Fruit fly (Drosophila melanogaster): ENCODE measurements around the gene tal-AA.

The tal-AA gene

DNA sequence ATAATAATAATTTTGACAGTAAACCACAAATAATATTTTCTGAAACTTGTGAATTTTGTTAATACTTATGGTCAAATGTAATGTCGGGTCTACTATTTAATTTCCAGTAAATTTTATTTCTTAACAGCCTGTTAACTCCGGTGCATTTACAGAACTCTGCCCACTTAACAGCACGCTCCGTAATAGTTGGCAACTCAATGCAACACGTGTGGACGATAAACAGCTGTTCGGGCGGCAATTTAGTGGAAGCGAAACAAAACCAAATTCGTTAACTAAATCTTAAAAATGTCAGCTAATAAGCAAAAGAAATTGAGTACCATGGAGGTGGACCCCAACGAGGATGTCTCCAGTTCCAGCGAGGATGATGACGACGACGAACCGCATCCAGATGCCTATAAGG is 32.1 kb upstream of the tal-AA start, which contains the start of gene CG9286:
Gene CG9286, plus strand, starts transcription at position 196 of the 400 bp plus-strand sequence.
- TF ChIP-seq HLH54F (GFP tag; optimal IDR thresholded peaks at IDR 0.05) (no peak), zf30C (GFP tag; optimal IDR thresholded peaks at IDR 0.05) (peak; percentile 20), unc-4 (GFP tag; IDR thresholded peaks at IDR 0.05; ENCODE audit: partially characterized antibody) (peak; percentile 17; the same call in 1 of the 2 replicates), Neu2 (GFP tag; optimal IDR thresholded peaks at IDR 0.05; ENCODE audit: borderline replicate concordance) (peak; percentile 37), Hr39 (optimal IDR thresholded peaks at IDR 0.05) (no peak), CG4854 (GFP tag; optimal IDR thresholded peaks at IDR 0.05) (peak; percentile 69), CG17186 (GFP tag; optimal IDR thresholded peaks at IDR 0.05) (peak; percentile 6), HmgD (GFP tag; optimal IDR thresholded peaks at IDR 0.05) (no peak), CG12299 (tag; optimal IDR thresholded peaks at IDR 0.05) (no peak), twi (tag; optimal IDR thresholded peaks at IDR 0.05) (peak; percentile 40), MBD-R2 (GFP tag; IDR thresholded peaks at IDR 0.05) (peak; percentile 57; the same call in 1 of the 2 replicates), CG4360 (GFP tag; IDR thresholded peaks at IDR 0.05) (0 out of 2 replicates have a peak, but pooled peaks have one; percentile 15), CG13287 (GFP tag; IDR thresholded peaks at IDR 0.05; ENCODE audit: partially characterized antibody) (peak; percentile 30; the same call in 1 of the 2 replicates), CG34224 (GFP tag; IDR thresholded peaks at IDR 0.05; ENCODE audit: partially characterized antibody) (0 out of 3 replicates have a peak, but pooled peaks have one; percentile 21), pzg (GFP tag; optimal IDR thresholded peaks at IDR 0.05) (peak; percentile 33), Max (GFP tag; optimal IDR thresholded peaks at IDR 0.05) (peak; percentile 78), kah (GFP tag; optimal IDR thresholded peaks at IDR 0.05) (peak; percentile 85), CG2889 (GFP tag; IDR thresholded peaks at IDR 0.05) (no peak), dm (GFP tag; optimal IDR thresholded peaks at IDR 0.05) (peak; percentile 72), Gug (GFP tag; IDR thresholded peaks at IDR 0.05) (no peak), CG14965 (GFP tag; optimal IDR thresholded peaks at IDR 0.05; ENCODE audit: borderline replicate concordance) (no peak), ham (GFP tag; IDR thresholded peaks at IDR 0.05) (no peak), CG34422 (GFP tag; IDR thresholded peaks at IDR 0.05) (peak; percentile 42; the same call in 1 of the 3 replicates), stwl (tag; optimal IDR thresholded peaks at IDR 0.05) (peak; percentile 6), Dip3 (GFP tag; optimal IDR thresholded peaks at IDR 0.05) (no peak), scrt (GFP tag; optimal IDR thresholded peaks at IDR 0.05) (peak; percentile 34), C15 (GFP tag; IDR thresholded peaks at IDR 0.05) (no peak), MESR4 (GFP tag; optimal IDR thresholded peaks at IDR 0.05) (peak; percentile 14), BtbVII (GFP tag; optimal IDR thresholded peaks at IDR 0.05) (no peak), cwo (GFP tag; optimal IDR thresholded peaks at IDR 0.05) (peak; percentile 80), CG1233 (GFP tag; optimal IDR thresholded peaks at IDR 0.05) (no peak), sima (GFP tag; optimal IDR thresholded peaks at IDR 0.05) (no peak), crp (GFP tag; optimal IDR thresholded peaks at IDR 0.05) (peak in 1 of 2 experiments; percentile 83)

DNA sequence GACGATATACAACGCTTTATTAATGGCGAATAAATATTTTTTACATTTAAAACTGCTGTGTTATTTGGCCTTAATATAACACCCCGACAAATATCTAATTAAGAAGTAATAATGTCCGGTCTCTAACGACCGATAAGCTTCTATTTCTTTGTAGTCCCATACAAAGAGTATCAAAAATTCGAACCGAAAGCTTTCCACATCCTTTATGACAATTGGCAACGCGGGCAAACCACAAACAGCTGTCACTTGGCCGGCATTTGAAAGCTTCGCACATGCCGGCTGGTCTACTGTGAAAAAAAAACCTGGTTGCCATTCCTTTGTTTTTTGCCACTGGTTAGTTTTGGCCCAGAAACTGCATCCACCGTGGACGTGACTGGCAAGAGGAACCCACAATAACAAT is 30.9 kb upstream of the tal-AA start, which contains the start of gene Dip-B:
Gene Dip-B, plus strand, starts transcription at position 254 of the 400 bp plus-strand sequence.
- TF ChIP-seq D19B (GFP tag; optimal IDR thresholded peaks at IDR 0.05) (peak; percentile 98), gfzf (GFP tag; optimal IDR thresholded peaks at IDR 0.05) (peak; percentile 19), CG4854 (GFP tag; optimal IDR thresholded peaks at IDR 0.05) (peak; percentile 43), ab (GFP tag; optimal IDR thresholded peaks at IDR 0.05) (no peak), sens (GFP tag) (peak; percentile 66), MBD-R2 (GFP tag; IDR thresholded peaks at IDR 0.05) (peak; percentile 60; the same call in 1 of the 2 replicates), crp (GFP tag; optimal IDR thresholded peaks at IDR 0.05) (peak in 1 of 2 experiments; percentile 71), Pdp1 (GFP tag; optimal IDR thresholded peaks at IDR 0.05) (no peak), chinmo (GFP tag; IDR thresholded peaks at IDR 0.05; ENCODE audit: partially characterized antibody) (0 out of 4 replicates have a peak, but pooled peaks have one; percentile 10), gro (GFP tag; optimal IDR thresholded peaks at IDR 0.05) (no peak), pzg (GFP tag; optimal IDR thresholded peaks at IDR 0.05) (peak; percentile 47), Med (GFP tag) (peak; percentile 60), nom (GFP tag; optimal IDR thresholded peaks at IDR 0.05) (peak; percentile 35), z (GFP tag; IDR thresholded peaks at IDR 0.05) (no peak)
